Worm (Caenorhabditis elegans): Measurements from ENCODE around the gene F10A3.4.

F10A3.4 gene

ce11 chrV:16143066-16143581 is 5.8 kb upstream of the F10A3.4 start, which contains the start of gene fbxa-88:
TSS of gene fbxa-88 (minus strand) at chrV:16143116.
- TF ChIP-seq tab-1 (GFP tag; IDR thresholded peaks at IDR 0.05): no peak
- TF ChIP-seq klf-2 (GFP tag; conservative IDR thresholded peaks at IDR 0.05): no peak
- no peak for TF ChIP-seq cog-1 (tag; optimal IDR thresholded peaks at IDR 0.05)

ce11 chrV:16145009-16145408 is 3.9 kb upstream of the F10A3.4 start:
- no peak for TF ChIP-seq ztf-29 (GFP tag; IDR thresholded peaks at IDR 0.05)
- no peak for TF ChIP-seq tab-1 (GFP tag; IDR thresholded peaks at IDR 0.05)
- no peak for TF ChIP-seq ref-1 (GFP tag; conservative IDR thresholded peaks at IDR 0.05)
- TF ChIP-seq klf-2 (GFP tag; conservative IDR thresholded peaks at IDR 0.05): no peak
- no peak for TF ChIP-seq med-1 (GFP tag; optimal IDR thresholded peaks at IDR 0.05; ENCODE audit: insufficient read depth)
- TF ChIP-seq T22C8.4 (GFP tag; IDR thresholded peaks at IDR 0.05): no peak
- TF ChIP-seq ztf-23 (GFP tag; IDR thresholded peaks at IDR 0.05): no peak
- TF ChIP-seq flt-1 (GFP tag; IDR thresholded peaks at IDR 0.05): no peak

ce11 chrV:16153375-16153774 is 4.5 kb downstream of the F10A3.4 start, which contains the start of gene str-254:
TSS of gene str-254 (minus strand) at chrV:16153475.
- TF ChIP-seq flt-1 (GFP tag; IDR thresholded peaks at IDR 0.05): no peak
- TF ChIP-seq cog-1 (tag; optimal IDR thresholded peaks at IDR 0.05): no peak
- no peak for TF ChIP-seq ztf-23 (GFP tag; IDR thresholded peaks at IDR 0.05)
- TF ChIP-seq klf-2 (GFP tag; conservative IDR thresholded peaks at IDR 0.05): no peak
- no peak for TF ChIP-seq ref-1 (GFP tag; conservative IDR thresholded peaks at IDR 0.05)
- no peak for TF ChIP-seq tab-1 (GFP tag; IDR thresholded peaks at IDR 0.05)
- no peak for TF ChIP-seq T22C8.4 (GFP tag; IDR thresholded peaks at IDR 0.05)
- TF ChIP-seq med-1 (GFP tag; optimal IDR thresholded peaks at IDR 0.05; ENCODE audit: insufficient read depth): no peak
- TF ChIP-seq ztf-29 (GFP tag; IDR thresholded peaks at IDR 0.05): no peak

- TF ChIP-seq ref-1 (GFP tag; conservative IDR thresholded peaks at IDR 0.05) (no peak), ztf-29 (GFP tag; IDR thresholded peaks at IDR 0.05) (no peak), T22C8.4 (GFP tag; IDR thresholded peaks at IDR 0.05) (no peak), tab-1 (GFP tag; IDR thresholded peaks at IDR 0.05) (no peak)
These were observed 6.2 kb downstream of the F10A3.4 start, which contains the start of gene str-97 for ce11 chrV:16155111-16155510. TSS of gene str-97 (minus strand) at chrV:16155211.

ce11 chrV:16158391-16158790 is 9.5 kb downstream of the F10A3.4 start, which contains the start of gene str-99:
TSS of gene str-99 (minus strand) at chrV:16158491.
- no peak for TF ChIP-seq T22C8.4 (GFP tag; IDR thresholded peaks at IDR 0.05)
- no peak for TF ChIP-seq cog-1 (tag; optimal IDR thresholded peaks at IDR 0.05)
- TF ChIP-seq med-1 (GFP tag; optimal IDR thresholded peaks at IDR 0.05; ENCODE audit: insufficient read depth): no peak
- no peak for TF ChIP-seq ztf-29 (GFP tag; IDR thresholded peaks at IDR 0.05)
- no peak for TF ChIP-seq flt-1 (GFP tag; IDR thresholded peaks at IDR 0.05)
- no peak for TF ChIP-seq tab-1 (GFP tag; IDR thresholded peaks at IDR 0.05)
- no peak for TF ChIP-seq ref-1 (GFP tag; conservative IDR thresholded peaks at IDR 0.05)
- no peak for TF ChIP-seq klf-2 (GFP tag; conservative IDR thresholded peaks at IDR 0.05)
- no peak for TF ChIP-seq ztf-23 (GFP tag; IDR thresholded peaks at IDR 0.05)

- TF ChIP-seq flt-1 (GFP tag; IDR thresholded peaks at IDR 0.05) (no peak), ref-1 (GFP tag; conservative IDR thresholded peaks at IDR 0.05) (no peak), T22C8.4 (GFP tag; IDR thresholded peaks at IDR 0.05) (no peak), med-1 (GFP tag; optimal IDR thresholded peaks at IDR 0.05; ENCODE audit: insufficient read depth) (no peak), cog-1 (tag; optimal IDR thresholded peaks at IDR 0.05) (no peak), ztf-29 (GFP tag; IDR thresholded peaks at IDR 0.05) (no peak), klf-2 (GFP tag; conservative IDR thresholded peaks at IDR 0.05) (no peak), tab-1 (GFP tag; IDR thresholded peaks at IDR 0.05) (no peak)
These were observed 10.7 kb downstream of the F10A3.4 start, which contains the start of gene F10A3.17 for ce11 chrV:16159594-16159993. TSS of gene F10A3.17 (minus strand) at chrV:16159694.

ce11 chrV:16160087-16160486 is 11.2 kb downstream of the F10A3.4 start:
- TF ChIP-seq ztf-23 (GFP tag; IDR thresholded peaks at IDR 0.05) (no peak), flt-1 (GFP tag; IDR thresholded peaks at IDR 0.05) (no peak), klf-2 (GFP tag; conservative IDR thresholded peaks at IDR 0.05) (no peak)

- TF ChIP-seq cog-1 (tag; optimal IDR thresholded peaks at IDR 0.05) (no peak), ztf-23 (GFP tag; IDR thresholded peaks at IDR 0.05) (no peak), T22C8.4 (GFP tag; IDR thresholded peaks at IDR 0.05) (no peak)
These were observed 13.3 kb downstream of the F10A3.4 start, which contains the start of the genes str-109 and F10A3.11 for ce11 chrV:16162124-16162735. TSS of gene str-109 (minus strand) at chrV:16162224. TSS of gene F10A3.11 (plus strand) at chrV:16162685.

- no peak for TF ChIP-seq med-1 (GFP tag; optimal IDR thresholded peaks at IDR 0.05; ENCODE audit: insufficient read depth)
- no peak for TF ChIP-seq ref-1 (GFP tag; conservative IDR thresholded peaks at IDR 0.05)
- TF ChIP-seq ztf-29 (GFP tag; IDR thresholded peaks at IDR 0.05): no peak
- TF ChIP-seq flt-1 (GFP tag; IDR thresholded peaks at IDR 0.05): no peak
- no peak for TF ChIP-seq tab-1 (GFP tag; IDR thresholded peaks at IDR 0.05)
- TF ChIP-seq cog-1 (tag; optimal IDR thresholded peaks at IDR 0.05): no peak
- no peak for TF ChIP-seq klf-2 (GFP tag; conservative IDR thresholded peaks at IDR 0.05)
- TF ChIP-seq ztf-23 (GFP tag; IDR thresholded peaks at IDR 0.05): no peak
- TF ChIP-seq T22C8.4 (GFP tag; IDR thresholded peaks at IDR 0.05): no peak
These were observed 14.8 kb downstream of the F10A3.4 start, which contains the start of gene F10A3.12 for ce11 chrV:16163719-16164118. TSS of gene F10A3.12 (plus strand) at chrV:16164019.

- no peak for TF ChIP-seq cog-1 (tag; optimal IDR thresholded peaks at IDR 0.05)
- no peak for TF ChIP-seq med-1 (GFP tag; optimal IDR thresholded peaks at IDR 0.05; ENCODE audit: insufficient read depth)
- no peak for TF ChIP-seq ref-1 (GFP tag; conservative IDR thresholded peaks at IDR 0.05)
- no peak for TF ChIP-seq flt-1 (GFP tag; IDR thresholded peaks at IDR 0.05)
- no peak for TF ChIP-seq ztf-23 (GFP tag; IDR thresholded peaks at IDR 0.05)
- no peak for TF ChIP-seq klf-2 (GFP tag; conservative IDR thresholded peaks at IDR 0.05)
- TF ChIP-seq T22C8.4 (GFP tag; IDR thresholded peaks at IDR 0.05): no peak
- no peak for TF ChIP-seq ztf-29 (GFP tag; IDR thresholded peaks at IDR 0.05)
- no peak for TF ChIP-seq tab-1 (GFP tag; IDR thresholded peaks at IDR 0.05)
These were observed 17.0 kb downstream of the F10A3.4 start, which contains the start of gene str-108 for ce11 chrV:16165936-16166335. TSS of gene str-108 (plus strand) at chrV:16166236.

Data from whole organism, midembryonic.